Worm (Caenorhabditis elegans) whole organism, midembryonic: ENCODE results near the gene ZK402.5.
A peak's percentile ranks its signal among the peaks of the same experiment; 100 is the strongest.

Experiments used
- T22C8.4 ChIP-seq: fragments of 200-800 bp; sonication (Bioruptor generic); IDR thresholded peaks from 2 replicates; pipeline ENCODE4 v1.3.6; 2022; ENCODE audit warnings: missing genetic modification characterization, missing compliant biosample characterization
- cog-1 ChIP-seq: sonication (generic microtip); optimal IDR thresholded peaks from 2 replicates; lab custom pipeline; 2016; ENCODE audit warnings: missing genetic modification characterization, missing compliant biosample characterization
- flt-1 ChIP-seq: fragments of 200-800 bp; sonication (Bioruptor generic); IDR thresholded peaks from 2 replicates; pipeline ENCODE4 v1.3.6; 2022; ENCODE audit warnings: missing genetic modification characterization, missing compliant biosample characterization
- med-1 ChIP-seq: sonication (generic microtip); optimal IDR thresholded peaks from 2 replicates; lab custom pipeline; 2017; ENCODE audit warnings: missing genetic modification characterization, mild to moderate bottlenecking, missing compliant biosample characterization, antibody characterized with exemption, missing genetic modification reagents; ENCODE audit not compliant: insufficient read depth
- ref-1 ChIP-seq: fragments of 200-800 bp; sonication (Bioruptor generic); conservative IDR thresholded peaks from 2 replicates; pipeline ENCODE4 v1.3.6; 2022; ENCODE audit warnings: missing genetic modification reagents, missing genetic modification characterization, missing compliant biosample characterization

DNA sequence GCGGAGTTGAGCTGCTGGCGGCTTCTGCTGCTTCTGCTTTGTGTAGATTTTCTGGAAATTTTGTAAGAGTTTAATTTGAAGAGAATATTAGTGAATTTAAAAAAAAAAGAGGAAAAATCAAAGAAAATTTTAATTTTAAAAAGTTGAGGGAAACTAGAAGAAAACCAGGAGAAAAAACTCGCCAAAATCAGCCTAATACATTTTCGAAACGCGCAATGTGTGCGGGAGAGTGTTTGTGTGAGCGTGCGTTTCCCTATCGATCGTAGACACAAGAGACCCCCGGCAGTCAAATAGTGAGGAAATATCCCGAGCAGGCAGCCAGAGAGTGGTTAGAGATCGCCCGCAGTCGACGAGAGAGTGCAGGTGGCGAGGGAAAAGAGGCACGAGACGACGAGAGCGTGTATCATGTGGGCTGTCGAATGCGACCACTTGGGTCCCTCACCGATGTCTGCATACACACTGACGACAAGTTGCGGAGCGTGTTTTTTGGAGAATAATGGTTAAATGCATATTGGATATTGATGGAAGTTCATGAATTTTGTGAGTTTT lies 45.5 kb upstream of the ZK402.5 start, which contains the start of gene zfp-3:
- TF ChIP-seq cog-1 (peak; percentile 86), med-1 (GFP tag; lab: Kevin White, UChicago) (no peak), flt-1 (no peak; the same call in 1 of the 2 replicates), T22C8.4 (GFP tag; lab: Robert Waterston, UW) (peak; percentile 85), ref-1 (no peak)
